Fruit fly (Drosophila melanogaster): ENCODE data around the gene CG31730.

Gene CG31730

dm6 chr2L:13296703-13297230 lies 37.2 kb upstream of the CG31730 start:
- TF ChIP-seq CG4360 (GFP tag; IDR thresholded peaks at IDR 0.05) (peak; percentile 38; the same call in 1 of the 2 replicates), dimm (GFP tag; IDR thresholded peaks at IDR 0.05) (no peak), Six4 (GFP tag; optimal IDR thresholded peaks at IDR 0.05) (no peak), dmrt99B (tag; optimal IDR thresholded peaks at IDR 0.05) (no peak), Dll (GFP tag; IDR thresholded peaks at IDR 0.05; ENCODE audit: partially characterized antibody) (no peak), CG13624 (GFP tag; optimal IDR thresholded peaks at IDR 0.05) (no peak), Aef1 (GFP tag; IDR thresholded peaks at IDR 0.05) (no peak), Blimp-1 (GFP tag; optimal IDR thresholded peaks at IDR 0.05) (peak; percentile 89), trem (tag; optimal IDR thresholded peaks at IDR 0.05) (no peak), Mad (GFP tag; optimal IDR thresholded peaks at IDR 0.05) (no peak), vnd (GFP tag; IDR thresholded peaks at IDR 0.05; ENCODE audit: partially characterized antibody) (no peak), MBD-R2 (GFP tag; IDR thresholded peaks at IDR 0.05) (0 out of 2 replicates have a peak, but pooled peaks have one; percentile 10), wek (GFP tag; optimal IDR thresholded peaks at IDR 0.05) (no peak), chinmo (GFP tag; IDR thresholded peaks at IDR 0.05; ENCODE audit: partially characterized antibody) (0 out of 4 replicates have a peak, but pooled peaks have one; percentile 21), cg (GFP tag; optimal IDR thresholded peaks at IDR 0.05) (peak; percentile 49), croc (GFP tag; conservative IDR thresholded peaks at IDR 0.05) (no peak), Max (GFP tag; optimal IDR thresholded peaks at IDR 0.05) (no peak), Trl (optimal IDR thresholded peaks at IDR 0.05) (peak in 1 of 2 experiments; percentile 16), Trl (GFP tag; optimal IDR thresholded peaks at IDR 0.05) (no peak), Scr (GFP tag; IDR thresholded peaks at IDR 0.05; ENCODE audit: partially characterized antibody) (no peak), cad (GFP tag; optimal IDR thresholded peaks at IDR 0.05) (no peak), ATbp (GFP tag; optimal IDR thresholded peaks at IDR 0.05) (no peak), Stat92E (GFP tag; optimal IDR thresholded peaks at IDR 0.05) (peak in 1 of 3 experiments; percentile 58), onecut (GFP tag; IDR thresholded peaks at IDR 0.05) (peak; percentile 92), sc (optimal IDR thresholded peaks at IDR 0.05) (no peak), sc (GFP tag; optimal IDR thresholded peaks at IDR 0.05) (no peak), ab (GFP tag; optimal IDR thresholded peaks at IDR 0.05) (no peak), D (optimal IDR thresholded peaks at IDR 0.05) (no peak), D (GFP tag; optimal IDR thresholded peaks at IDR 0.05) (no peak)

dm6 chr2L:13295978-13296702 lies 36.6 kb upstream of the CG31730 start:
- peak; percentile 39 for TF ChIP-seq CG15479 (GFP tag; optimal IDR thresholded peaks at IDR 0.05)
- no peak for TF ChIP-seq CG5953 (GFP tag; IDR thresholded peaks at IDR 0.05)
- TF ChIP-seq schlank (tag; optimal IDR thresholded peaks at IDR 0.05), result no peak
- no peak for TF ChIP-seq MTF-1 (GFP tag; optimal IDR thresholded peaks at IDR 0.05; ENCODE audit: borderline replicate concordance)
- no peak for TF ChIP-seq CG12104 (GFP tag; optimal IDR thresholded peaks at IDR 0.05)
- no peak for TF ChIP-seq CG33557 (GFP tag; optimal IDR thresholded peaks at IDR 0.05)
- no peak for TF ChIP-seq prd (optimal IDR thresholded peaks at IDR 0.05)
- no peak for TF ChIP-seq prd (GFP tag; IDR thresholded peaks at IDR 0.05)
- TF ChIP-seq odd (GFP tag; optimal IDR thresholded peaks at IDR 0.05), result no peak
- TF ChIP-seq CG31441 (GFP tag; IDR thresholded peaks at IDR 0.05), result no peak
- no peak for TF ChIP-seq CG7556 (GFP tag; optimal IDR thresholded peaks at IDR 0.05)
- peak; percentile 90 for TF ChIP-seq YL-1 (GFP tag; optimal IDR thresholded peaks at IDR 0.05)
- TF ChIP-seq CG4282 (GFP tag; optimal IDR thresholded peaks at IDR 0.05), result no peak
- TF ChIP-seq BEAF-32 (GFP tag; optimal IDR thresholded peaks at IDR 0.05), result peak; percentile 37
- TF ChIP-seq CG17385 (GFP tag; optimal IDR thresholded peaks at IDR 0.05), result no peak
- TF ChIP-seq dan (GFP tag; IDR thresholded peaks at IDR 0.05), result no peak
- no peak for TF ChIP-seq CG31365 (tag; optimal IDR thresholded peaks at IDR 0.05)
- peak; percentile 1 for TF ChIP-seq CG33213 (GFP tag; optimal IDR thresholded peaks at IDR 0.05)
- no peak for TF ChIP-seq tap (tag; optimal IDR thresholded peaks at IDR 0.05)
- TF ChIP-seq CG2120 (GFP tag; optimal IDR thresholded peaks at IDR 0.05), result peak; percentile 1
- peak; percentile 84 for TF ChIP-seq HmgD (GFP tag; optimal IDR thresholded peaks at IDR 0.05)
- TF ChIP-seq ssp (GFP tag; IDR thresholded peaks at IDR 0.05), result no peak

All from whole organism, embryonic.